Worm (Caenorhabditis elegans): ENCODE results near the gene dgk-5.

The dgk-5 gene

ce11 chrII:6486344-6486743 lies 15.5 kb upstream of the dgk-5 start:
- no peak for TF ChIP-seq zag-1 (tag; optimal IDR thresholded peaks at IDR 0.05)
- peak; percentile 57 for TF ChIP-seq elt-2 (tag; optimal IDR thresholded peaks at IDR 0.05)
- peak; percentile 64 for TF ChIP-seq pqm-1 (tag; optimal IDR thresholded peaks at IDR 0.05)
- peak; percentile 17 for TF ChIP-seq nfya-1 (tag; optimal IDR thresholded peaks at IDR 0.05; ENCODE audit: insufficient read depth)

ce11 chrII:6484876-6485526 lies 14.1 kb upstream of the dgk-5 start, which contains the start of the genes lido-16 and plpp-1.2:
Gene lido-16, minus strand, starts transcription at chrII:6484976.
Gene plpp-1.2, plus strand, starts transcription at chrII:6485476.
- TF ChIP-seq nhr-67 (tag; optimal IDR thresholded peaks at IDR 0.05) (no peak), ZK546.5 (tag; optimal IDR thresholded peaks at IDR 0.05) (no peak), nhr-43 (tag; optimal IDR thresholded peaks at IDR 0.05; ENCODE audit: poor library complexity, severe bottlenecking) (no peak), ceh-16 (tag; optimal IDR thresholded peaks at IDR 0.05) (no peak), mml-1 (tag; optimal IDR thresholded peaks at IDR 0.05) (no peak), fos-1 (tag; optimal IDR thresholded peaks at IDR 0.05) (no peak), snpc-4 (tag; optimal IDR thresholded peaks at IDR 0.05) (no peak), elt-3 (tag; optimal IDR thresholded peaks at IDR 0.05) (no peak), skn-1 (tag; optimal IDR thresholded peaks at IDR 0.05) (no peak), mdl-1 (tag; optimal IDR thresholded peaks at IDR 0.05) (no peak), egl-5 (tag; optimal IDR thresholded peaks at IDR 0.05) (no peak), ztf-4 (tag; optimal IDR thresholded peaks at IDR 0.05) (no peak), ama-1 (optimal IDR thresholded peaks at IDR 0.05) (no peak), jun-1 (tag; optimal IDR thresholded peaks at IDR 0.05) (no peak), lsy-12 (tag; optimal IDR thresholded peaks at IDR 0.05) (no peak), zag-1 (tag; optimal IDR thresholded peaks at IDR 0.05) (no peak), lin-39 (tag; optimal IDR thresholded peaks at IDR 0.05) (no peak), egl-27 (tag; optimal IDR thresholded peaks at IDR 0.05) (no peak), elt-1 (tag; optimal IDR thresholded peaks at IDR 0.05) (no peak), nhr-23 (tag; optimal IDR thresholded peaks at IDR 0.05) (no peak)

- TF ChIP-seq ZK546.5 (tag; optimal IDR thresholded peaks at IDR 0.05) (no peak), snpc-4 (tag; optimal IDR thresholded peaks at IDR 0.05) (no peak)
Measured at ce11 chrII:6482762-6483161, 11.9 kb upstream of the dgk-5 start.

- TF ChIP-seq R02D3.7 (tag; optimal IDR thresholded peaks at IDR 0.05) (no peak), egl-5 (tag; optimal IDR thresholded peaks at IDR 0.05) (peak; percentile 78)
Measured at ce11 chrII:6482102-6482501, 11.2 kb upstream of the dgk-5 start, which contains the start of gene del-10. Gene del-10, minus strand, starts transcription at chrII:6482125.

ce11 chrII:6476655-6477054 lies 5.8 kb upstream of the dgk-5 start, which contains the start of gene T28D9.4:
Gene T28D9.4, plus strand, starts transcription at chrII:6476955.
- TF ChIP-seq lin-15B (tag; optimal IDR thresholded peaks at IDR 0.05) (no peak), nhr-25 (tag; optimal IDR thresholded peaks at IDR 0.05) (no peak), ceh-28 (tag; optimal IDR thresholded peaks at IDR 0.05) (no peak), unc-62 (GFP tag; optimal IDR thresholded peaks at IDR 0.05) (no peak), mml-1 (tag; optimal IDR thresholded peaks at IDR 0.05) (no peak)

ce11 chrII:6475180-6475737 lies 4.4 kb upstream of the dgk-5 start, which contains the start of gene T28D9.16:
Gene T28D9.16, plus strand, starts transcription at chrII:6475687.
- TF ChIP-seq mml-1 (tag; optimal IDR thresholded peaks at IDR 0.05) (no peak), unc-39 (tag; optimal IDR thresholded peaks at IDR 0.05) (no peak)

- peak; percentile 62 for TF ChIP-seq elt-2 (tag; optimal IDR thresholded peaks at IDR 0.05)
- TF ChIP-seq lsy-12 (tag; optimal IDR thresholded peaks at IDR 0.05) = no peak
- peak; percentile 11 for TF ChIP-seq pqm-1 (tag; optimal IDR thresholded peaks at IDR 0.05)
Measured at ce11 chrII:6469340-6469739, 1.5 kb downstream of the dgk-5 start.
